Fruit fly (Drosophila melanogaster) whole organism, embryonic: ENCODE measurements around the gene alphaTub84B.
A peak's percentile ranks its signal among the peaks of the same experiment; 100 is the strongest.

Experiments used
- Adf1 ChIP-seq: fragments of 200-800 bp; sonication (Bioruptor generic); IDR thresholded peaks from 2 replicates; pipeline ENCODE4 v1.3.6; 2022; ENCODE audit warnings: missing biosample characterization, missing genetic modification characterization
- Bgb ChIP-seq: fragments of 200-800 bp; sonication (Bioruptor generic); IDR thresholded peaks from 2 replicates; pipeline ENCODE4 v1.3.6; 2022; ENCODE audit warnings: missing biosample characterization, missing genetic modification characterization; ENCODE audit not compliant: partially characterized antibody
- CG10267 ChIP-seq: fragments of 200-800 bp; sonication (Bioruptor generic); optimal IDR thresholded peaks from 2 replicates; lab custom pipeline; 2018; ENCODE audit warnings: missing biosample characterization, mild to moderate bottlenecking, missing genetic modification characterization, moderate library complexity
- CG11085 ChIP-seq: fragments of 200-800 bp; sonication (Bioruptor generic); IDR thresholded peaks from 2 replicates; pipeline ENCODE4 v1.3.6; 2022; ENCODE audit warnings: missing biosample characterization, missing genetic modification characterization
- CG13894 ChIP-seq: fragments of 200-800 bp; sonication (Bioruptor generic); optimal IDR thresholded peaks from 3 replicates; lab custom pipeline; 2018; ENCODE audit warnings: missing biosample characterization, mild to moderate bottlenecking, missing genetic modification characterization, moderate library complexity
- CG14050 ChIP-seq: fragments of 200-800 bp; sonication (Bioruptor generic); IDR thresholded peaks from 3 replicates; pipeline ENCODE4 v1.3.6; 2022; ENCODE audit warnings: missing biosample characterization, missing genetic modification characterization
- CG15073 ChIP-seq: fragments of 200-800 bp; sonication (Bioruptor generic); optimal IDR thresholded peaks from 2 replicates; lab custom pipeline; 2016; ENCODE audit warnings: missing biosample characterization, missing genetic modification characterization
- CG1603 ChIP-seq: fragments of 200-800 bp; sonication (Bioruptor generic); optimal IDR thresholded peaks from 2 replicates; lab custom pipeline; 2019; ENCODE audit warnings: missing biosample characterization, mild to moderate bottlenecking, missing genetic modification characterization, moderate library complexity
- CG16779 ChIP-seq: fragments of 200-800 bp; sonication (Bioruptor generic); IDR thresholded peaks from 2 replicates; pipeline ENCODE4 v1.3.6; 2022; ENCODE audit warnings: missing biosample characterization, missing genetic modification characterization
- CG16863 ChIP-seq: fragments of 200-800 bp; sonication (Bioruptor generic); optimal IDR thresholded peaks from 3 replicates; lab custom pipeline; 2016; ENCODE audit warnings: missing biosample characterization, missing genetic modification characterization
- CG18619 ChIP-seq: fragments of 200-800 bp; sonication (Bioruptor generic); optimal IDR thresholded peaks from 3 replicates; lab custom pipeline; 2017; ENCODE audit warnings: missing biosample characterization, mild to moderate bottlenecking, missing genetic modification characterization
- CG2202 ChIP-seq: fragments of 200-800 bp; sonication (Bioruptor generic); optimal IDR thresholded peaks from 2 replicates; lab custom pipeline; 2018; ENCODE audit warnings: missing biosample characterization, mild to moderate bottlenecking, missing genetic modification characterization
- CG3847 ChIP-seq: fragments of 200-800 bp; sonication (Bioruptor generic); IDR thresholded peaks from 2 replicates; pipeline ENCODE4 v1.3.6; 2022; ENCODE audit warnings: missing biosample characterization, missing genetic modification characterization
- CG4707 ChIP-seq: fragments of 200-800 bp; sonication (Bioruptor generic); optimal IDR thresholded peaks from 2 replicates; lab custom pipeline; 2018; ENCODE audit warnings: missing biosample characterization, mild to moderate bottlenecking, missing genetic modification characterization, moderate library complexity
- CG6854 ChIP-seq: fragments of 200-800 bp; sonication (Bioruptor generic); optimal IDR thresholded peaks from 3 replicates; lab custom pipeline; 2017; ENCODE audit warnings: missing biosample characterization, mild to moderate bottlenecking, missing genetic modification characterization
- CG7372 ChIP-seq: fragments of 200-800 bp; sonication (Bioruptor generic); IDR thresholded peaks from 2 replicates; pipeline ENCODE4 v1.3.6; 2022; ENCODE audit warnings: missing biosample characterization, missing genetic modification characterization
- CG7963 ChIP-seq: fragments of 200-800 bp; sonication (Bioruptor generic); IDR thresholded peaks from 3 replicates; pipeline ENCODE4 v1.3.6; 2022; ENCODE audit warnings: missing biosample characterization, missing genetic modification characterization; ENCODE audit not compliant: partially characterized antibody
- CG9437 ChIP-seq: fragments of 200-800 bp; sonication (Bioruptor generic); optimal IDR thresholded peaks from 2 replicates; lab custom pipeline; 2018; ENCODE audit warnings: missing biosample characterization, mild to moderate bottlenecking, missing genetic modification characterization
- D19B ChIP-seq: fragments of 200-800 bp; sonication (Bioruptor generic); optimal IDR thresholded peaks from 2 replicates; lab custom pipeline; 2017; ENCODE audit warnings: missing biosample characterization, mild to moderate bottlenecking, missing genetic modification characterization
- Dfd ChIP-seq, 2 experiments: fragments of >200 bp; optimal IDR thresholded peaks; 2 replicates each; lab custom pipeline; 2017; ENCODE audit warnings: missing biosample characterization in 2 of 2, missing genetic modification characterization in 2 of 2
- Drgx ChIP-seq: fragments of 200-800 bp; sonication (Bioruptor generic); IDR thresholded peaks from 2 replicates; pipeline ENCODE4 v1.3.6; 2022; ENCODE audit warnings: missing biosample characterization, missing genetic modification characterization
- E2f1 ChIP-seq: fragments of 200-800 bp; sonication (Bioruptor generic); IDR thresholded peaks from 2 replicates; pipeline ENCODE4 v1.3.6; 2022; ENCODE audit warnings: missing biosample characterization, missing genetic modification characterization
- Gug ChIP-seq: fragments of 200-800 bp; sonication (Bioruptor generic); IDR thresholded peaks from 4 replicates; pipeline ENCODE4 v1.3.6; 2022; ENCODE audit warnings: missing biosample characterization, missing genetic modification characterization
- HmgZ ChIP-seq: fragments of 200-800 bp; sonication (Bioruptor generic); optimal IDR thresholded peaks from 2 replicates; lab custom pipeline; 2018; ENCODE audit warnings: missing biosample characterization, mild to moderate bottlenecking, missing genetic modification characterization
- Hmx ChIP-seq: fragments of 200-800 bp; sonication (Bioruptor generic); optimal IDR thresholded peaks from 2 replicates; lab custom pipeline; 2016; ENCODE audit warnings: missing biosample characterization, missing genetic modification characterization
- Hr51 ChIP-seq, 2 experiments: fragments of 200-800 bp; sonication (Bioruptor generic); optimal IDR thresholded peaks; 2 replicates in 1 of 2; 3 replicates in 1 of 2; lab custom pipeline; 2016 to 2018; ENCODE audit warnings: missing biosample characterization in 2 of 2, missing genetic modification characterization in 2 of 2, mild to moderate bottlenecking in 1 of 2, moderate library complexity in 1 of 2
- Hsf ChIP-seq: fragments of 200-800 bp; sonication (Bioruptor generic); optimal IDR thresholded peaks from 3 replicates; lab custom pipeline; 2016; ENCODE audit warnings: missing biosample characterization, missing genetic modification characterization
- MBD-R2 ChIP-seq: fragments of 200-800 bp; sonication (Bioruptor generic); IDR thresholded peaks from 2 replicates; pipeline ENCODE4 v1.3.6; 2022; ENCODE audit warnings: missing biosample characterization, missing genetic modification characterization
- Neu2 ChIP-seq: fragments of 200-800 bp; sonication (Bioruptor generic); optimal IDR thresholded peaks from 3 replicates; lab custom pipeline; 2016; ENCODE audit warnings: missing biosample characterization, missing genetic modification characterization, borderline replicate concordance
- Ravus ChIP-seq: fragments of 200-800 bp; sonication (Bioruptor generic); IDR thresholded peaks from 2 replicates; pipeline ENCODE4 v1.3.6; 2022; ENCODE audit warnings: missing biosample characterization, missing genetic modification characterization
- Six4 ChIP-seq: fragments of 200-800 bp; sonication (Bioruptor generic); optimal IDR thresholded peaks from 2 replicates; lab custom pipeline; 2016; ENCODE audit warnings: missing biosample characterization, missing genetic modification characterization
- Sox102F ChIP-seq: fragments of 200-800 bp; sonication (Bioruptor generic); optimal IDR thresholded peaks from 2 replicates; lab custom pipeline; 2018; ENCODE audit warnings: missing biosample characterization, mild to moderate bottlenecking, missing genetic modification characterization, moderate library complexity
- Sry-δ ChIP-seq: fragments of 200-800 bp; sonication (Bioruptor generic); optimal IDR thresholded peaks from 2 replicates; lab custom pipeline; 2016; ENCODE audit warnings: missing biosample characterization, missing genetic modification characterization
- Xbp1 ChIP-seq: fragments of 200-800 bp; sonication (Bioruptor generic); optimal IDR thresholded peaks from 3 replicates; lab custom pipeline; 2016; ENCODE audit warnings: missing biosample characterization, mild to moderate bottlenecking, missing genetic modification characterization
- az2 ChIP-seq: fragments of 200-800 bp; sonication (Bioruptor generic); optimal IDR thresholded peaks from 3 replicates; lab custom pipeline; 2016; ENCODE audit warnings: missing biosample characterization, missing genetic modification characterization
- disco-r ChIP-seq: fragments of 200-800 bp; sonication (Bioruptor generic); optimal IDR thresholded peaks from 2 replicates; lab custom pipeline; 2016; ENCODE audit warnings: missing biosample characterization, missing genetic modification characterization
- dysf ChIP-seq: fragments of 200-800 bp; sonication (Bioruptor generic); IDR thresholded peaks from 3 replicates; pipeline ENCODE4 v1.3.6; 2022; ENCODE audit warnings: missing biosample characterization, missing genetic modification characterization
- fu2 ChIP-seq: fragments of 200-800 bp; sonication (Bioruptor generic); optimal IDR thresholded peaks from 2 replicates; lab custom pipeline; 2016; ENCODE audit warnings: missing biosample characterization, missing genetic modification characterization
- grau ChIP-seq: fragments of 200-800 bp; optimal IDR thresholded peaks from 3 replicates; lab custom pipeline; 2019; ENCODE audit warnings: missing biosample characterization, mild to moderate bottlenecking, missing genetic modification characterization, moderate library complexity
- ham ChIP-seq: fragments of 200-800 bp; sonication (Bioruptor generic); IDR thresholded peaks from 2 replicates; pipeline ENCODE4 v1.3.6; 2022; ENCODE audit warnings: missing biosample characterization, missing genetic modification characterization
- hb ChIP-seq: fragments of 200-800 bp; sonication (Bioruptor generic); IDR thresholded peaks from 3 replicates; pipeline ENCODE4 v1.3.6; 2022; ENCODE audit warnings: missing biosample characterization, missing genetic modification characterization; ENCODE audit not compliant: partially characterized antibody
- ind ChIP-seq: fragments of 200-800 bp; sonication (Bioruptor generic); optimal IDR thresholded peaks from 3 replicates; lab custom pipeline; 2016; ENCODE audit warnings: missing biosample characterization, missing genetic modification characterization
- jigr1 ChIP-seq: fragments of 200-800 bp; sonication (Bioruptor generic); IDR thresholded peaks from 3 replicates; pipeline ENCODE4 v1.3.6; 2022; ENCODE audit warnings: missing biosample characterization, missing genetic modification characterization
- lab ChIP-seq: fragments of 200-800 bp; sonication (Bioruptor generic); optimal IDR thresholded peaks from 3 replicates; lab custom pipeline; 2017; ENCODE audit warnings: missing biosample characterization, missing genetic modification characterization, mild to moderate bottlenecking, moderate library complexity, missing genetic modification reagents
- p53 ChIP-seq: fragments of 200-800 bp; sonication (Bioruptor generic); optimal IDR thresholded peaks from 2 replicates; lab custom pipeline; 2016; ENCODE audit warnings: missing biosample characterization, missing genetic modification characterization
- phol ChIP-seq: fragments of 200-800 bp; sonication (Bioruptor generic); optimal IDR thresholded peaks from 3 replicates; lab custom pipeline; 2018; ENCODE audit warnings: missing biosample characterization, mild to moderate bottlenecking, missing genetic modification characterization, moderate library complexity
- sqz ChIP-seq: fragments of 200-800 bp; sonication (Bioruptor generic); optimal IDR thresholded peaks from 3 replicates; lab custom pipeline; 2018; ENCODE audit warnings: missing biosample characterization, mild to moderate bottlenecking, missing genetic modification characterization
- tgo ChIP-seq: fragments of 200-800 bp; sonication (Bioruptor generic); IDR thresholded peaks from 3 replicates; pipeline ENCODE4 v1.3.6; 2022; ENCODE audit warnings: missing biosample characterization, missing genetic modification characterization
- toy ChIP-seq: fragments of 200-800 bp; sonication (Bioruptor generic); IDR thresholded peaks from 2 replicates; pipeline ENCODE4 v1.3.6; 2022; ENCODE audit warnings: missing biosample characterization, missing genetic modification characterization
- trem ChIP-seq: fragments of 200-800 bp; optimal IDR thresholded peaks from 3 replicates; lab custom pipeline; 2019; ENCODE audit warnings: missing biosample characterization, mild to moderate bottlenecking, missing genetic modification characterization, moderate library complexity
- yki ChIP-seq: fragments of >200 bp; optimal IDR thresholded peaks from 3 replicates; lab custom pipeline; 2018

Gene alphaTub84B

dm6 chr3R:7108589-7109312 lies 22.4 kb downstream of the alphaTub84B start (continued):
- TF ChIP-seq phol (tag; lab: Kevin White, UChicago) (peak; percentile 98), Drgx (GFP tag; lab: Robert Waterston, UW) (no peak), CG6854 (GFP tag; lab: Kevin White, UChicago) (peak; percentile 60), p53 (GFP tag; lab: Kevin White, UChicago) (peak; percentile 4), Adf1 (GFP tag; lab: Robert Waterston, UW) (no peak), Sry-δ (GFP tag; lab: Kevin White, UChicago) (peak; percentile 57), Dfd (GFP tag; optimal IDR thresholded peaks at IDR 0.05; lab: Kevin White, UChicago) (no peak), ind (peak; percentile 87), Hsf (GFP tag; lab: Kevin White, UChicago) (peak; percentile 94), tgo (GFP tag; lab: Robert Waterston, UW) (no peak), sqz (GFP tag; lab: Kevin White, UChicago) (peak; percentile 93), lab (GFP tag; lab: Kevin White, UChicago) (peak; percentile 85), CG11085 (GFP tag; lab: Robert Waterston, UW) (no peak), ham (GFP tag; lab: Robert Waterston, UW) (no peak), az2 (GFP tag; lab: Kevin White, UChicago) (peak; percentile 97), dysf (no peak), disco-r (GFP tag; lab: Kevin White, UChicago) (peak; percentile 64), CG4707 (GFP tag; lab: Kevin White, UChicago) (peak; percentile 89), Sox102F (peak; percentile 99), CG13894 (no peak), CG2202 (tag; lab: Kevin White, UChicago) (peak; percentile 97), Bgb (no peak), CG7372 (GFP tag; lab: Robert Waterston, UW) (no peak), Neu2 (GFP tag; lab: Kevin White, UChicago) (peak; percentile 76), CG16863 (peak; percentile 91), CG1603 (tag; lab: Kevin White, UChicago) (peak; percentile 93), Ravus (no peak), CG3847 (GFP tag; lab: Robert Waterston, UW) (no peak), toy (no peak), D19B (peak; percentile 31), CG18619 (GFP tag; lab: Kevin White, UChicago) (peak; percentile 87), MBD-R2 (GFP tag; lab: Robert Waterston, UW) (no peak), CG10267 (tag; lab: Kevin White, UChicago) (peak; percentile 95), Hmx (peak; percentile 77), HmgZ (tag; lab: Kevin White, UChicago) (peak; percentile 84), Gug (peak; percentile 63; the same call in 3 of the 4 replicates), Six4 (GFP tag; lab: Kevin White, UChicago) (peak; percentile 96), yki (no peak), hb (GFP tag; lab: Robert Waterston, UW) (no peak), Xbp1 (GFP tag; lab: Kevin White, UChicago) (peak; percentile 95), trem (peak; percentile 96), Hr51 (GFP tag; optimal IDR thresholded peaks at IDR 0.05; lab: Kevin White, UChicago) (peak; percentile 69 to 96), CG16779 (GFP tag; lab: Robert Waterston, UW) (no peak), CG15073 (GFP tag; lab: Kevin White, UChicago) (peak; percentile 80), jigr1 (GFP tag; lab: Robert Waterston, UW) (no peak), fu2 (peak; percentile 68), CG7963 (GFP tag; lab: Robert Waterston, UW) (no peak), CG9437 (peak; percentile 92), grau (peak; percentile 94), CG14050 (GFP tag; lab: Robert Waterston, UW) (no peak), E2f1 (GFP tag; lab: Robert Waterston, UW) (no peak)
